Fruit fly (Drosophila melanogaster) whole organism, embryonic: ENCODE measurements around the gene Sap130.

Experiments
- Bgb ChIP-seq: fragments of 200-800 bp; sonication (Bioruptor generic); IDR thresholded peaks from 2 replicates; pipeline ENCODE4 v1.3.6; 2022; ENCODE audit warnings: missing biosample characterization, missing genetic modification characterization; ENCODE audit not compliant: partially characterized antibody
- CG10209 ChIP-seq: fragments of 200-800 bp; sonication (Bioruptor generic); optimal IDR thresholded peaks from 3 replicates; lab custom pipeline; 2017; ENCODE audit warnings: missing biosample characterization, mild to moderate bottlenecking, missing genetic modification characterization, missing genetic modification reagents
- CG16813 ChIP-seq: fragments of 200-800 bp; sonication (Bioruptor generic); IDR thresholded peaks from 3 replicates; pipeline ENCODE4 v1.3.6; 2022; ENCODE audit warnings: missing biosample characterization, missing genetic modification characterization; ENCODE audit not compliant: partially characterized antibody
- CG1792 ChIP-seq: fragments of 200-800 bp; sonication (Bioruptor generic); optimal IDR thresholded peaks from 2 replicates; lab custom pipeline; 2016; ENCODE audit warnings: missing biosample characterization, missing genetic modification characterization
- CG18011 ChIP-seq: fragments of 200-800 bp; sonication (Bioruptor generic); optimal IDR thresholded peaks from 2 replicates; lab custom pipeline; 2017; ENCODE audit warnings: missing biosample characterization, missing genetic modification characterization, mild to moderate bottlenecking, moderate library complexity, missing genotype
- CG31365 ChIP-seq: fragments of 200-800 bp; sonication (Bioruptor generic); optimal IDR thresholded peaks from 2 replicates; lab custom pipeline; 2018; ENCODE audit warnings: missing biosample characterization, mild to moderate bottlenecking, missing genetic modification characterization
- CG32767 ChIP-seq: fragments of 200-800 bp; sonication (Bioruptor generic); IDR thresholded peaks from 2 replicates; pipeline ENCODE4 v1.3.6; 2022; ENCODE audit warnings: missing biosample characterization, missing genetic modification characterization
- CG3726 ChIP-seq: fragments of 200-800 bp; sonication (Bioruptor generic); IDR thresholded peaks from 3 replicates; pipeline ENCODE4, ENCODE4 v1.3.6; 2022; ENCODE audit warnings: missing biosample characterization, missing genetic modification characterization
- CG4404 ChIP-seq: fragments of 200-800 bp; sonication (Bioruptor generic); IDR thresholded peaks from 2 replicates; pipeline ENCODE4 v1.3.6; 2022; ENCODE audit warnings: missing biosample characterization, missing genetic modification characterization
- CG4730 ChIP-seq: fragments of 200-800 bp; sonication (Bioruptor generic); IDR thresholded peaks from 2 replicates; pipeline ENCODE4 v1.3.6; 2022; ENCODE audit warnings: missing biosample characterization, missing genetic modification characterization
- CG6272 ChIP-seq: fragments of 200-800 bp; sonication (Bioruptor generic); IDR thresholded peaks from 2 replicates; pipeline ENCODE4 v1.3.6; 2022; ENCODE audit warnings: missing biosample characterization, missing genetic modification characterization
- CG7271 ChIP-seq: fragments of 200-800 bp; sonication (Bioruptor generic); optimal IDR thresholded peaks from 2 replicates; lab custom pipeline; 2018; ENCODE audit warnings: missing biosample characterization, mild to moderate bottlenecking, missing genetic modification characterization, moderate library complexity
- CTCF ChIP-seq: fragments of 200-800 bp; sonication (Bioruptor generic); optimal IDR thresholded peaks from 2 replicates; lab custom pipeline; 2017; ENCODE audit warnings: missing biosample characterization, mild to moderate bottlenecking, missing genetic modification characterization, moderate library complexity
- H15 ChIP-seq: fragments of 200-800 bp; sonication (Bioruptor generic); IDR thresholded peaks from 3 replicates; pipeline ENCODE4 v1.3.6; 2022; ENCODE audit warnings: missing biosample characterization, missing genetic modification characterization
- HLH54F ChIP-seq: fragments of 200-800 bp; sonication (Bioruptor generic); optimal IDR thresholded peaks from 3 replicates; lab custom pipeline; 2016; ENCODE audit warnings: missing biosample characterization, missing genetic modification characterization
- Kr ChIP-seq: fragments of 200-800 bp; sonication (Bioruptor generic); optimal IDR thresholded peaks from 2 replicates; lab custom pipeline; 2017; ENCODE audit warnings: missing biosample characterization, mild to moderate bottlenecking, missing genetic modification characterization
- Spps ChIP-seq: fragments of 200-800 bp; sonication (Bioruptor generic); optimal IDR thresholded peaks from 2 replicates; lab custom pipeline; 2018; ENCODE audit warnings: missing biosample characterization, mild to moderate bottlenecking, missing genetic modification characterization
- amos ChIP-seq: fragments of 200-800 bp; sonication (Bioruptor generic); IDR thresholded peaks from 2 replicates; pipeline ENCODE4 v1.3.6; 2022; ENCODE audit warnings: missing biosample characterization, missing genetic modification characterization; ENCODE audit not compliant: partially characterized antibody
- ara ChIP-seq: fragments of 200-800 bp; sonication (Bioruptor generic); IDR thresholded peaks from 2 replicates; pipeline ENCODE4 v1.3.6; 2022; ENCODE audit warnings: missing biosample characterization, missing genetic modification characterization
- ase ChIP-seq: fragments of 200-800 bp; sonication (Bioruptor generic); IDR thresholded peaks from 3 replicates; pipeline ENCODE4 v1.3.6; 2022; ENCODE audit warnings: missing biosample characterization, missing genetic modification characterization
- bbx ChIP-seq: fragments of 200-800 bp; sonication (Bioruptor generic); IDR thresholded peaks from 2 replicates; pipeline ENCODE4 v1.3.6; 2022; ENCODE audit warnings: missing biosample characterization, missing genetic modification characterization; ENCODE audit not compliant: partially characterized antibody
- bigmax ChIP-seq: fragments of 200-800 bp; sonication (Bioruptor generic); optimal IDR thresholded peaks from 2 replicates; lab custom pipeline; 2018; ENCODE audit warnings: missing biosample characterization, mild to moderate bottlenecking, missing genetic modification characterization
- dan ChIP-seq: fragments of 200-800 bp; sonication (Bioruptor generic); IDR thresholded peaks from 2 replicates; pipeline ENCODE4 v1.3.6; 2022; ENCODE audit warnings: missing biosample characterization, missing genetic modification characterization
- dmrt11E ChIP-seq: fragments of 200-800 bp; sonication (Bioruptor generic); optimal IDR thresholded peaks from 3 replicates; lab custom pipeline; 2018; ENCODE audit warnings: missing biosample characterization, mild to moderate bottlenecking, missing genetic modification characterization, moderate library complexity
- en ChIP-seq: fragments of 200-800 bp; sonication (Bioruptor generic); optimal IDR thresholded peaks from 2 replicates; lab custom pipeline; 2016; ENCODE audit warnings: missing biosample characterization, missing genetic modification characterization
- eve ChIP-seq, 2 experiments: fragments of >200 bp; optimal IDR thresholded peaks; 2 replicates each; lab custom pipeline; 2017; ENCODE audit warnings: missing biosample characterization in 2 of 2, missing genetic modification characterization in 2 of 2
- ewg ChIP-seq: fragments of 200-800 bp; sonication (Bioruptor generic); optimal IDR thresholded peaks from 3 replicates; lab custom pipeline; 2017; ENCODE audit warnings: mild to moderate bottlenecking, missing biosample characterization, missing genetic modification reagents, missing genetic modification characterization
- fd3F ChIP-seq: fragments of 200-800 bp; sonication (Bioruptor generic); optimal IDR thresholded peaks from 2 replicates; lab custom pipeline; 2018; ENCODE audit warnings: missing biosample characterization, mild to moderate bottlenecking, missing genetic modification characterization, moderate library complexity
- fd64A ChIP-seq: fragments of 200-800 bp; sonication (Bioruptor generic); optimal IDR thresholded peaks from 3 replicates; lab custom pipeline; 2018; ENCODE audit warnings: missing biosample characterization, mild to moderate bottlenecking, missing genetic modification characterization
- ftz-f1 ChIP-seq: fragments of 200-800 bp; sonication (Bioruptor generic); optimal IDR thresholded peaks from 2 replicates; lab custom pipeline; 2016; ENCODE audit warnings: missing biosample characterization, missing genetic modification characterization
- gce ChIP-seq: fragments of 200-800 bp; sonication (Bioruptor generic); IDR thresholded peaks from 3 replicates; pipeline ENCODE4 v1.3.6; 2022; ENCODE audit warnings: missing biosample characterization, missing genetic modification characterization
- inv ChIP-seq: fragments of 200-800 bp; sonication (Bioruptor generic); IDR thresholded peaks from 2 replicates; pipeline ENCODE4 v1.3.6; 2022; ENCODE audit warnings: missing biosample characterization, missing genetic modification characterization; ENCODE audit not compliant: partially characterized antibody
- knrl ChIP-seq: fragments of 200-800 bp; sonication (Bioruptor generic); IDR thresholded peaks from 3 replicates; pipeline ENCODE4 v1.3.6; 2022; ENCODE audit warnings: missing biosample characterization, missing genetic modification characterization; ENCODE audit not compliant: partially characterized antibody
- nerfin-1 ChIP-seq: fragments of 200-800 bp; sonication (Bioruptor generic); optimal IDR thresholded peaks from 3 replicates; lab custom pipeline; 2019; ENCODE audit warnings: missing biosample characterization, mild to moderate bottlenecking, missing genetic modification characterization, moderate library complexity
- odd ChIP-seq: fragments of 200-800 bp; sonication (Bioruptor generic); optimal IDR thresholded peaks from 2 replicates; lab custom pipeline; 2017; ENCODE audit warnings: missing biosample characterization, mild to moderate bottlenecking, missing genetic modification characterization
- onecut ChIP-seq: fragments of 200-800 bp; sonication (Bioruptor generic); IDR thresholded peaks from 2 replicates; pipeline ENCODE4 v1.3.6; 2022; ENCODE audit warnings: missing biosample characterization, missing genetic modification characterization
- org-1 ChIP-seq: fragments of 200-800 bp; sonication (Bioruptor generic); optimal IDR thresholded peaks from 2 replicates; lab custom pipeline; 2017; ENCODE audit warnings: missing biosample characterization, missing genetic modification characterization
- otp ChIP-seq: fragments of 200-800 bp; sonication (Bioruptor generic); IDR thresholded peaks from 3 replicates; pipeline ENCODE4, ENCODE4 v1.3.6; 2022; ENCODE audit warnings: missing biosample characterization, missing genetic modification characterization
- pita ChIP-seq: fragments of 200-800 bp; sonication (Bioruptor generic); optimal IDR thresholded peaks from 2 replicates; lab custom pipeline; 2017; ENCODE audit warnings: missing biosample characterization, mild to moderate bottlenecking, missing genetic modification characterization
- pros ChIP-seq: fragments of 200-800 bp; sonication (Bioruptor generic); optimal IDR thresholded peaks from 3 replicates; lab custom pipeline; 2019; ENCODE audit warnings: missing biosample characterization, mild to moderate bottlenecking, missing genetic modification characterization, moderate library complexity
- psq ChIP-seq: fragments of 200-800 bp; sonication (Bioruptor generic); optimal IDR thresholded peaks from 2 replicates; lab custom pipeline; 2017; ENCODE audit warnings: missing biosample characterization, missing genetic modification characterization
- scrt ChIP-seq: fragments of 200-800 bp; sonication (Bioruptor generic); optimal IDR thresholded peaks from 2 replicates; lab custom pipeline; 2018; ENCODE audit warnings: missing biosample characterization, mild to moderate bottlenecking, missing genetic modification characterization, moderate library complexity
- sr ChIP-seq: fragments of 200-800 bp; sonication (Bioruptor generic); IDR thresholded peaks from 3 replicates; pipeline ENCODE4 v1.3.6; 2022; ENCODE audit warnings: missing biosample characterization, missing genetic modification characterization
- tap ChIP-seq: fragments of 200-800 bp; optimal IDR thresholded peaks from 3 replicates; lab custom pipeline; 2019; ENCODE audit warnings: missing biosample characterization, mild to moderate bottlenecking, missing genetic modification characterization, moderate library complexity
- twi ChIP-seq: fragments of 200-800 bp; optimal IDR thresholded peaks from 2 replicates; lab custom pipeline; 2019; ENCODE audit warnings: missing biosample characterization, mild to moderate bottlenecking, missing genetic modification characterization, moderate library complexity
- zen ChIP-seq: fragments of 200-800 bp; sonication (Bioruptor generic); optimal IDR thresholded peaks from 3 replicates; lab custom pipeline; 2018; ENCODE audit warnings: missing biosample characterization, mild to moderate bottlenecking, missing genetic modification characterization, moderate library complexity

The Sap130 gene

DNA sequence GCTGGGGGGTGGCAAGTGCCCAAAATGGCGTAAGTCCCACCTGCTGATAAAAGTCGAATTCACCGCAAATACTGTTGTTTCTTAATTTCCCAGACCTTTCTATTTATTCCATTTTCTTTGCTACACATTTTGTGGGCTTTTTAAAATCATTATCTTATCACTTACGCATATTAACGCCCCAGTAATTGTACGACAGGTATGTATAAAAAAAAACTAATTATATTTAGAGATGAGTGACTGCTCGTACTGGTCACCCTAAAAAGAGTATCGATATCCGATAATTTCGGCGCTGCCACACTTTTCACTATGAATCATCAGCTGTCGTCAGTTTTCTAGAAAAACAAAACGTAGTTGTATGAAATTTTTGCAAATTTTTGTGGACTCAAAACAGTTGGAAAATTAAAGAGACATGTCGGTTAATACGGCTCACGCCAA lies 44.2 kb downstream of the Sap130 start, which contains the start of the genes CG10948 and Wbp2 (continued):
- TF ChIP-seq org-1 (GFP tag; lab: Kevin White, UChicago) (no peak), CG4730 (GFP tag; lab: Robert Waterston, UW) (no peak), tap (no peak), ase (GFP tag; lab: Robert Waterston, UW) (no peak), twi (tag; lab: Kevin White, UChicago) (no peak), bigmax (GFP tag; lab: Kevin White, UChicago) (no peak), CG10209 (GFP tag; lab: Kevin White, UChicago) (no peak), otp (GFP tag; lab: Robert Waterston, UW) (no peak), Spps (tag; lab: Kevin White, UChicago) (no peak), dan (no peak), inv (peak; percentile 50; the same call in 1 of the 2 replicates), CG4404 (GFP tag; lab: Robert Waterston, UW) (no peak), zen (tag; lab: Kevin White, UChicago) (peak; percentile 97)

DNA sequence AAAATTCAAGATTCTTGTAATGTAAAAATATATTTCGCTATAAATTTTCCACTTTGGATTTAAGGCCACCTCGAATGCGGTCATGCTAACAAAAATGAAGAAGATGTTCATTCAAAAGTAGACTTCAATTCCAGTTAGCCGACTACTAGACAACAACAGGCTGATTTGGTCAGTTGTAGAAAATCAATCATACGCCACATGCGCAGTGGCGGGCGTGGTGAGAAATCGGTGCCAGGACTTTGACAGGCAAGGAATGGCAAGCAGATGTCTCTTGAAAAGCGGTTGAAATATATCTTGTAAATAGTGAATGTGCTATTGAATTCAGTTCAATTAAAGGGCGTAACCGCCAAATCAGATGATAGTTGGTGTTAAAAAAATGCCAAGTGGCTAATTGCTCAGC lies 47.7 kb downstream of the Sap130 start, which contains the start of gene Ent3:
Ent3 (plus strand) TSS at position 224 of the 400 bp plus-strand sequence.
- TF ChIP-seq CG6272 (GFP tag; lab: Robert Waterston, UW) (no peak), CG31365 (tag; lab: Kevin White, UChicago) (no peak), sr (GFP tag; lab: Robert Waterston, UW) (no peak), CG32767 (no peak), pros (no peak), onecut (GFP tag; lab: Robert Waterston, UW) (peak; percentile 93), eve (GFP tag; optimal IDR thresholded peaks at IDR 0.05; lab: Kevin White, UChicago) (no peak), nerfin-1 (no peak), HLH54F (no peak), ewg (GFP tag; lab: Kevin White, UChicago) (peak; percentile 71), en (GFP tag; lab: Kevin White, UChicago) (no peak), scrt (GFP tag; lab: Kevin White, UChicago) (peak; percentile 59), CG4404 (GFP tag; lab: Robert Waterston, UW) (no peak), psq (GFP tag; lab: Kevin White, UChicago) (no peak), CG1792 (GFP tag; lab: Kevin White, UChicago) (no peak), Kr (GFP tag; lab: Kevin White, UChicago) (no peak)

DNA sequence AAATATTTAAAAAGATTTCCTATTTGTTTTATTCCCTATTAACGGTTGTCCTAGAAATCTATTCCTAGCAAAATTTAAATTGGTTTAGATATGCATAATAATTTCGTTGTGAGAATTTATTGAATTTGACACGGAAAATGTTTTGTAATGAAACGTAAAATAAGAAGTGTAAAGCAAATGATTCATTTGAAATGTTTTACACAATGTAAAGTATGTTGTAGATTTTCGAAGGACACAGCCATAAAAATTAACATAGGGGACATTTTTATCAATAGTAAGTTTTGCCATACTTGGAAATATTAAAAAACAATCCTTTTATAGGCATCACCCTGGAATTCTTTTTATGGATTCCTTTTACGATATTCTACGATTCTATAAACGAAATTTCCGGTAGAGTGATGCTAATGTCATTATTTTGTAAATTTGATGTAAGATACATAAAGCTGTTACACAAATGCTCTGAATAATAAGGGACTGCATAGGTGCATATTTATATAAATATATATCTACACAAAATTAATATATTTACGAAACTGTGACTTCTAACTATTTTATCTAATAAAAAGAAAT lies 51.9 kb downstream of the Sap130 start:
- TF ChIP-seq ftz-f1 (GFP tag; lab: Kevin White, UChicago) (no peak), pita (peak; percentile 1), Bgb (GFP tag; lab: Robert Waterston, UW) (peak; percentile 57), dmrt11E (peak; percentile 14), CG7271 (peak; percentile 18), ara (peak; percentile 50; the same call in 1 of the 2 replicates), gce (GFP tag; lab: Robert Waterston, UW) (peak; percentile 35; the same call in 1 of the 3 replicates), fd3F (no peak), knrl (0 out of 3 replicates have a peak, but pooled peaks have one; percentile 19), fd64A (no peak), odd (no peak), CG3726 (GFP tag; lab: Robert Waterston, UW) (no peak), CG18011 (GFP tag; lab: Kevin White, UChicago) (peak; percentile 31), CTCF (GFP tag; lab: Kevin White, UChicago) (peak; percentile 80), H15 (GFP tag; lab: Robert Waterston, UW) (no peak), bbx (GFP tag; lab: Robert Waterston, UW) (peak; percentile 30; the same call in 1 of the 2 replicates), amos (GFP tag; lab: Robert Waterston, UW) (peak; percentile 17; the same call in 1 of the 2 replicates), CG16813 (peak; percentile 57; the same call in 2 of the 3 replicates)
